Worm (Caenorhabditis elegans) whole organism, L3 larva: ENCODE results near the gene nhr-17.

ENCODE experiments used
- R02D3.7 ChIP-seq: fragments of 150-350 bp; optimal IDR thresholded peaks from 2 replicates; lab custom pipeline; 2014; ENCODE audit warnings: missing biosample characterization, missing genetic modification characterization
- ceh-82 ChIP-seq: fragments of 150-350 bp; optimal IDR thresholded peaks from 2 replicates; lab custom pipeline; 2014; ENCODE audit warnings: missing biosample characterization, missing genetic modification characterization
- egl-27 ChIP-seq: sonication (generic microtip); optimal IDR thresholded peaks from 4 replicates; lab custom pipeline; 2017; ENCODE audit warnings: missing biosample characterization, missing genetic modification reagents, missing genetic modification characterization
- elt-3 ChIP-seq, 3 experiments: fragments of 150-350 bp in 1 of 3; sonication (generic microtip) in 2 of 3; optimal IDR thresholded peaks; 2 replicates in 2 of 3; 4 replicates in 1 of 3; lab custom pipeline; 2014 to 2017; ENCODE audit warnings: missing biosample characterization in 3 of 3, missing genetic modification characterization in 3 of 3
- nhr-11 ChIP-seq: fragments of 150-350 bp; optimal IDR thresholded peaks from 2 replicates; lab custom pipeline; 2014; ENCODE audit warnings: missing biosample characterization, missing genetic modification characterization
- nhr-23 ChIP-seq: fragments of 150-350 bp; optimal IDR thresholded peaks from 2 replicates; lab custom pipeline; 2014; ENCODE audit warnings: missing biosample characterization, missing genetic modification reagents, missing genetic modification characterization
- nhr-43 ChIP-seq: sonication (generic microtip); optimal IDR thresholded peaks from 2 replicates; lab custom pipeline; 2016; ENCODE audit warnings: mild to moderate bottlenecking, missing genetic modification characterization, missing compliant biosample characterization; ENCODE audit not compliant: poor library complexity, severe bottlenecking
- nhr-76 ChIP-seq: fragments of 150-350 bp; sonication (generic microtip); optimal IDR thresholded peaks from 5 replicates; lab custom pipeline; 2014; ENCODE audit warnings: missing biosample characterization, missing genetic modification characterization
- unc-39 ChIP-seq: sonication (generic microtip); optimal IDR thresholded peaks from 4 replicates; lab custom pipeline; 2017; ENCODE audit warnings: missing biosample characterization, missing genetic modification characterization

- no peak for TF ChIP-seq unc-39 (tag; lab: Kevin White, UChicago)
- no peak for TF ChIP-seq R02D3.7 (tag; lab: Kevin White, UChicago)
- TF ChIP-seq egl-27: no peak
- TF ChIP-seq nhr-23 (tag; lab: Kevin White, UChicago): no peak
- no peak for TF ChIP-seq nhr-11 (tag; lab: Kevin White, UChicago)
- no peak for TF ChIP-seq elt-3 (tag; optimal IDR thresholded peaks at IDR 0.05; lab: Kevin White, UChicago)
- TF ChIP-seq nhr-43 (tag; lab: Kevin White, UChicago): no peak
- no peak for TF ChIP-seq ceh-82 (tag; lab: Kevin White, UChicago)
- no peak for TF ChIP-seq nhr-76 (tag; lab: Kevin White, UChicago)
Observed at ce11 chrX:12678532-12678931, 10.9 kb upstream of the nhr-17 start, which contains the start of gene adt-1.
